Fruit fly (Drosophila melanogaster) whole organism, wandering third instar larva: ENCODE measurements around the gene tup.

Experiments
- Abd-B ChIP-seq: fragments of >200 bp; optimal IDR thresholded peaks from 2 replicates; lab custom pipeline; 2017; ENCODE audit warnings: missing biosample characterization, missing genetic modification characterization
- CG32264 ChIP-seq: fragments of 200-800 bp; sonication (Bioruptor generic); optimal IDR thresholded peaks from 2 replicates; lab custom pipeline; 2016; ENCODE audit warnings: missing biosample characterization, missing genetic modification characterization
- CG9705 ChIP-seq: fragments of 200-800 bp; sonication (Bioruptor generic); optimal IDR thresholded peaks from 2 replicates; lab custom pipeline; 2018; ENCODE audit warnings: missing biosample characterization, mild to moderate bottlenecking, missing genetic modification characterization
- CrebA ChIP-seq: fragments of 200-800 bp; sonication (Bioruptor generic); optimal IDR thresholded peaks from 2 replicates; lab custom pipeline; 2016; ENCODE audit warnings: missing biosample characterization, mild to moderate bottlenecking, missing genetic modification characterization, borderline replicate concordance
- Dfd ChIP-seq: fragments of >200 bp; optimal IDR thresholded peaks from 2 replicates; lab custom pipeline; 2017; ENCODE audit warnings: missing biosample characterization, missing genetic modification characterization
- Dif ChIP-seq: fragments of 200-275, 200-300 bp; sonication (Bioruptor generic); optimal IDR thresholded peaks from 2 replicates; lab custom pipeline; 2018; ENCODE audit warnings: missing biosample characterization, missing genetic modification characterization; ENCODE audit not compliant: partially characterized antibody
- GATAd ChIP-seq: sonication (Bioruptor generic); optimal IDR thresholded peaks from 2 replicates; lab custom pipeline; 2016; ENCODE audit warnings: missing biosample characterization, missing genetic modification characterization
- HLH106 ChIP-seq: fragments of 200-800 bp; optimal IDR thresholded peaks from 3 replicates; lab custom pipeline; 2019; ENCODE audit warnings: missing biosample characterization, mild to moderate bottlenecking, missing genetic modification characterization, moderate library complexity
- Hnf4 ChIP-seq: fragments of 200-800 bp; sonication (Bioruptor generic); optimal IDR thresholded peaks from 2 replicates; lab custom pipeline; 2016; ENCODE audit warnings: missing biosample characterization, mild to moderate bottlenecking, missing genetic modification characterization
- Hr78 ChIP-seq: fragments of >200 bp; optimal IDR thresholded peaks from 2 replicates; lab custom pipeline; 2017; ENCODE audit warnings: missing biosample characterization, missing genetic modification characterization
- Hr83 ChIP-seq: fragments of 200-300 bp; sonication (Bioruptor generic); optimal IDR thresholded peaks from 2 replicates; lab custom pipeline; 2016; ENCODE audit warnings: missing biosample characterization, mild to moderate bottlenecking, missing genetic modification characterization, moderate library complexity; ENCODE audit not compliant: poor library complexity, severe bottlenecking
- Jra ChIP-seq: sonication (Bioruptor generic); optimal IDR thresholded peaks from 2 replicates; lab custom pipeline; 2016; ENCODE audit warnings: missing biosample characterization, missing genetic modification characterization
- Mio ChIP-seq: sonication (Bioruptor generic); optimal IDR thresholded peaks from 2 replicates; lab custom pipeline; 2016; ENCODE audit warnings: missing biosample characterization, missing genetic modification characterization
- Myc ChIP-seq: fragments of >200 bp; optimal IDR thresholded peaks from 2 replicates; lab custom pipeline; 2017
- N ChIP-seq: fragments of >200 bp; optimal IDR thresholded peaks from 2 replicates; lab custom pipeline; 2018; ENCODE audit warnings: missing biosample characterization, missing external identifiers, missing genetic modification characterization
- OdsH ChIP-seq: fragments of 200-800 bp; sonication (Bioruptor generic); optimal IDR thresholded peaks from 2 replicates; lab custom pipeline; 2016; ENCODE audit warnings: missing biosample characterization, mild to moderate bottlenecking, missing genetic modification characterization
- Rel ChIP-seq, 2 experiments: fragments of 200-800 bp; sonication (Bioruptor generic) in 1 of 2; optimal IDR thresholded peaks; 2 replicates in 1 of 2; 3 replicates in 1 of 2; lab custom pipeline; 2016 to 2019; ENCODE audit warnings: mild to moderate bottlenecking in 2 of 2, missing biosample characterization in 2 of 2, missing genetic modification characterization in 2 of 2, moderate library complexity in 1 of 2
- Sp1 ChIP-seq: fragments of 200-800 bp; sonication (Bioruptor generic); optimal IDR thresholded peaks from 3 replicates; lab custom pipeline; 2019; ENCODE audit warnings: missing biosample characterization, mild to moderate bottlenecking, missing genetic modification characterization, moderate library complexity
- Vsx2 ChIP-seq: fragments of 200-300, 225-300 bp; sonication (Bioruptor generic); optimal IDR thresholded peaks from 2 replicates; lab custom pipeline; 2018; ENCODE audit warnings: missing biosample characterization, missing genetic modification characterization; ENCODE audit not compliant: partially characterized antibody
- br ChIP-seq: fragments of 200-800 bp; sonication (Bioruptor generic); optimal IDR thresholded peaks from 2 replicates; lab custom pipeline; 2016; ENCODE audit warnings: missing biosample characterization, missing genetic modification characterization
- brk ChIP-seq: fragments of 200-800 bp; sonication (Bioruptor generic); optimal IDR thresholded peaks from 2 replicates; lab custom pipeline; 2016; ENCODE audit warnings: missing biosample characterization, mild to moderate bottlenecking, missing genetic modification characterization
- dl ChIP-seq, 2 experiments: fragments of 175-275, 200-275 bp in 1 of 2; fragments of 200-275 bp in 1 of 2; sonication (Bioruptor generic); optimal IDR thresholded peaks; lab custom pipeline; 2018; ENCODE audit warnings: mild to moderate bottlenecking in 2 of 2, missing biosample characterization in 2 of 2, missing genetic modification characterization in 2 of 2, moderate library complexity in 2 of 2; ENCODE audit not compliant: partially characterized antibody in 2 of 2, insufficient read depth in 1 of 2
- dmrt93B ChIP-seq: fragments of 200-800 bp; sonication (Bioruptor generic); optimal IDR thresholded peaks from 2 replicates; lab custom pipeline; 2018; ENCODE audit warnings: missing biosample characterization, mild to moderate bottlenecking, missing genetic modification characterization
- dsf ChIP-seq: sonication (Bioruptor generic); optimal IDR thresholded peaks from 2 replicates; lab custom pipeline; 2016; ENCODE audit warnings: missing biosample characterization, missing genetic modification characterization, borderline replicate concordance
- ey ChIP-seq: fragments of 200-800 bp; sonication (Bioruptor generic); optimal IDR thresholded peaks from 2 replicates; lab custom pipeline; 2016; ENCODE audit warnings: missing biosample characterization, missing genetic modification characterization
- foxo ChIP-seq, 2 experiments: fragments of 200-800 bp; sonication (Bioruptor generic); optimal IDR thresholded peaks; 2 replicates in 1 of 2; 3 replicates in 1 of 2; lab custom pipeline; 2016 to 2017; ENCODE audit warnings: missing biosample characterization in 2 of 2, missing genetic modification characterization in 2 of 2
- fru ChIP-seq: fragments of 200-800 bp; sonication (Bioruptor generic); optimal IDR thresholded peaks from 3 replicates; lab custom pipeline; 2016; ENCODE audit warnings: missing biosample characterization, mild to moderate bottlenecking, missing genetic modification characterization
- h ChIP-seq: fragments of 200-800 bp; sonication (Bioruptor generic); optimal IDR thresholded peaks from 3 replicates; lab custom pipeline; 2016; ENCODE audit warnings: missing biosample characterization, mild to moderate bottlenecking, missing genetic modification characterization
- jim ChIP-seq: fragments of 175-275, 200-325 bp; sonication (Bioruptor generic); optimal IDR thresholded peaks from 2 replicates; lab custom pipeline; 2016; ENCODE audit warnings: missing biosample characterization, mild to moderate bottlenecking, missing genetic modification characterization
- lola ChIP-seq: fragments of >200 bp; optimal IDR thresholded peaks from 2 replicates; lab custom pipeline; 2017; ENCODE audit warnings: missing biosample characterization, missing genetic modification characterization
- pan ChIP-seq: fragments of >200 bp; optimal IDR thresholded peaks from 2 replicates; lab custom pipeline; 2017
- psq ChIP-seq: fragments of 200-800 bp; sonication (Bioruptor generic); optimal IDR thresholded peaks from 3 replicates; lab custom pipeline; 2017; ENCODE audit warnings: missing biosample characterization, mild to moderate bottlenecking, missing genetic modification characterization, moderate library complexity
- rgr ChIP-seq: fragments of 200-800 bp; sonication (Bioruptor generic); optimal IDR thresholded peaks from 3 replicates; lab custom pipeline; 2016; ENCODE audit warnings: missing biosample characterization, mild to moderate bottlenecking, missing genetic modification characterization
- sage ChIP-seq: fragments of 200-800 bp; sonication (Bioruptor generic); optimal IDR thresholded peaks from 2 replicates; lab custom pipeline; 2016; ENCODE audit warnings: missing biosample characterization, mild to moderate bottlenecking, missing genetic modification characterization
- sv ChIP-seq: fragments of 200-800 bp; sonication (Bioruptor generic); optimal IDR thresholded peaks from 3 replicates; lab custom pipeline; 2016; ENCODE audit warnings: missing biosample characterization, missing genetic modification characterization
- tai ChIP-seq: sonication (Bioruptor generic); optimal IDR thresholded peaks from 2 replicates; lab custom pipeline; 2016; ENCODE audit warnings: missing biosample characterization, missing genetic modification characterization
- usp ChIP-seq: fragments of >200 bp; optimal IDR thresholded peaks from 2 replicates; lab custom pipeline; 2017; ENCODE audit warnings: missing biosample characterization, missing genetic modification characterization
- woc ChIP-seq: sonication (Bioruptor generic); optimal IDR thresholded peaks from 2 replicates; lab custom pipeline; 2016; ENCODE audit warnings: missing biosample characterization, mild to moderate bottlenecking, missing genetic modification characterization

tup gene

dm6 chr2L:18823243-18823803 lies 57.7 kb downstream of the tup start, which contains the start of gene Ugt36D1:
Gene Ugt36D1 (plus strand): TSS chr2L:18823548.
- no peak for TF ChIP-seq fru (GFP tag; lab: Kevin White, UChicago)
- TF ChIP-seq br (GFP tag; lab: Kevin White, UChicago) = peak; percentile 40
- TF ChIP-seq Rel (GFP tag; optimal IDR thresholded peaks at IDR 0.05; lab: Kevin White, UChicago) = no peak
- TF ChIP-seq Rel (tag; optimal IDR thresholded peaks at IDR 0.05; lab: Kevin White, UChicago) = peak; percentile 51
- no peak for TF ChIP-seq OdsH
- no peak for TF ChIP-seq dsf (GFP tag; lab: Kevin White, UChicago)
- no peak for TF ChIP-seq lola (GFP tag; lab: Kevin White, UChicago)
- peak; percentile 66 for TF ChIP-seq Hnf4 (GFP tag; lab: Kevin White, UChicago)
- peak; percentile 28 for TF ChIP-seq h
- TF ChIP-seq CG9705 (GFP tag; lab: Kevin White, UChicago) = no peak
- no peak for TF ChIP-seq CrebA (GFP tag; lab: Kevin White, UChicago)
- TF ChIP-seq dmrt93B = no peak
- peak; percentile 22 for TF ChIP-seq Jra
- peak; percentile 75 for TF ChIP-seq Hr83 (GFP tag; lab: Kevin White, UChicago)
- no peak for TF ChIP-seq pan (lab: Kevin White, UChicago)
- no peak for TF ChIP-seq tai (GFP tag; lab: Kevin White, UChicago)
- no peak for TF ChIP-seq Mio
- no peak for TF ChIP-seq brk (GFP tag; lab: Kevin White, UChicago)
- no peak for TF ChIP-seq GATAd
- TF ChIP-seq woc (GFP tag; lab: Kevin White, UChicago) = peak; percentile 75
- TF ChIP-seq psq (GFP tag; lab: Kevin White, UChicago) = peak; percentile 18
- TF ChIP-seq dl (GFP tag; optimal IDR thresholded peaks at IDR 0.05; lab: Kevin White, UChicago; ENCODE audit: insufficient read depth in 1 of 2, partially characterized antibody in 2 of 2) = no peak
- TF ChIP-seq CG32264 (GFP tag; lab: Kevin White, UChicago) = no peak
- TF ChIP-seq HLH106 = no peak
- peak; percentile 81 for TF ChIP-seq Vsx2 (GFP tag; lab: Kevin White, UChicago)
- no peak for TF ChIP-seq usp (GFP tag; lab: Kevin White, UChicago)
- no peak for TF ChIP-seq ey (GFP tag; lab: Kevin White, UChicago)
- TF ChIP-seq N (GFP tag; lab: Kevin White, UChicago) = no peak
- peak; percentile 30 for TF ChIP-seq rgr (GFP tag; lab: Kevin White, UChicago)
- TF ChIP-seq Dfd (GFP tag; lab: Kevin White, UChicago) = no peak
- TF ChIP-seq jim (GFP tag; lab: Kevin White, UChicago) = no peak
- peak; percentile 63 for TF ChIP-seq Dif (GFP tag; lab: Kevin White, UChicago)
- TF ChIP-seq Hr78 (GFP tag; lab: Kevin White, UChicago) = no peak
- TF ChIP-seq Abd-B (GFP tag; lab: Kevin White, UChicago) = no peak
- TF ChIP-seq sage (GFP tag; lab: Kevin White, UChicago) = no peak
- peak in 1 of 2 experiments; percentile 5 for TF ChIP-seq foxo (GFP tag; optimal IDR thresholded peaks at IDR 0.05; lab: Kevin White, UChicago)
- peak; percentile 82 for TF ChIP-seq Myc (lab: Kevin White, UChicago)
- TF ChIP-seq sv (GFP tag; lab: Kevin White, UChicago) = no peak
- peak; percentile 61 for TF ChIP-seq Sp1 (GFP tag; lab: Kevin White, UChicago)

- TF ChIP-seq dmrt93B = no peak
- no peak for TF ChIP-seq woc (GFP tag; lab: Kevin White, UChicago)
- TF ChIP-seq fru (GFP tag; lab: Kevin White, UChicago) = no peak
- TF ChIP-seq tai (GFP tag; lab: Kevin White, UChicago) = no peak
- no peak for TF ChIP-seq dsf (GFP tag; lab: Kevin White, UChicago)
- TF ChIP-seq HLH106 = no peak
- TF ChIP-seq CG9705 (GFP tag; lab: Kevin White, UChicago) = no peak
Observed at dm6 chr2L:18822805-18823204, 58.3 kb downstream of the tup start.
